Fruit fly (Drosophila melanogaster) whole organism, pupa: ENCODE results near the gene ATP7.

Experiments
- CG10348 ChIP-seq: fragments of 200-800 bp; sonication (Bioruptor generic); IDR thresholded peaks from 2 replicates; pipeline ENCODE4 v1.3.6; 2022; ENCODE audit warnings: missing biosample characterization, missing genetic modification characterization
- CG12605 ChIP-seq: fragments of 200-800 bp; sonication (Bioruptor generic); IDR thresholded peaks from 2 replicates; pipeline ENCODE4 v1.3.6; 2022; ENCODE audit warnings: missing biosample characterization, missing genetic modification characterization
- CG13204 ChIP-seq: fragments of 200-800 bp; sonication (Bioruptor generic); optimal IDR thresholded peaks from 2 replicates; lab custom pipeline; 2018; ENCODE audit warnings: missing biosample characterization, mild to moderate bottlenecking, missing genetic modification characterization, moderate library complexity
- CG14655 ChIP-seq: fragments of 200-800 bp; sonication (Bioruptor generic); optimal IDR thresholded peaks from 3 replicates; lab custom pipeline; 2017; ENCODE audit warnings: mild to moderate bottlenecking, missing biosample characterization, missing genetic modification reagents, missing genetic modification characterization
- CG15710 ChIP-seq: fragments of 200-800 bp; sonication (Bioruptor generic); optimal IDR thresholded peaks from 2 replicates; lab custom pipeline; 2018; ENCODE audit warnings: missing biosample characterization, mild to moderate bottlenecking, missing genetic modification characterization, moderate library complexity
- CG17806 ChIP-seq: fragments of 200-800 bp; sonication (Bioruptor generic); optimal IDR thresholded peaks from 2 replicates; lab custom pipeline; 2018; ENCODE audit warnings: missing biosample characterization, mild to moderate bottlenecking, missing genetic modification characterization, moderate library complexity
- CG32121 ChIP-seq: fragments of 200-800 bp; sonication (Bioruptor generic); IDR thresholded peaks from 2 replicates; pipeline ENCODE4 v1.3.6; 2022; ENCODE audit warnings: missing biosample characterization, missing genetic modification characterization
- CG34367 ChIP-seq: fragments of 200-800 bp; sonication (Bioruptor generic); optimal IDR thresholded peaks from 2 replicates; lab custom pipeline; 2018; ENCODE audit warnings: missing biosample characterization, mild to moderate bottlenecking, missing genetic modification characterization
- CG4496 ChIP-seq: fragments of 200-800 bp; sonication (Bioruptor generic); IDR thresholded peaks from 3 replicates; pipeline ENCODE4 v1.3.6; 2022; ENCODE audit warnings: missing biosample characterization, missing genetic modification characterization
- CG8159 ChIP-seq: fragments of 200-800 bp; sonication (Bioruptor generic); optimal IDR thresholded peaks from 3 replicates; lab custom pipeline; 2018; ENCODE audit warnings: missing biosample characterization, mild to moderate bottlenecking, missing genetic modification characterization, moderate library complexity
- CG8301 ChIP-seq: fragments of 200-800 bp; sonication (Bioruptor generic); optimal IDR thresholded peaks from 2 replicates; lab custom pipeline; 2018; ENCODE audit warnings: missing biosample characterization, mild to moderate bottlenecking, missing genetic modification characterization
- CG9948 ChIP-seq: fragments of 200-800 bp; sonication (Bioruptor generic); optimal IDR thresholded peaks from 2 replicates; lab custom pipeline; 2018; ENCODE audit warnings: missing biosample characterization, mild to moderate bottlenecking, missing genetic modification characterization, moderate library complexity
- D1 ChIP-seq: fragments of 200-800 bp; sonication (Bioruptor generic); optimal IDR thresholded peaks from 2 replicates; lab custom pipeline; 2018; ENCODE audit warnings: missing biosample characterization, mild to moderate bottlenecking, missing genetic modification characterization, moderate library complexity
- EcR ChIP-seq: fragments of 200-800 bp; sonication (Bioruptor generic); optimal IDR thresholded peaks from 3 replicates; lab custom pipeline; 2019; ENCODE audit warnings: missing biosample characterization, missing genetic modification characterization, mild to moderate bottlenecking, moderate library complexity, missing genetic modification reagents
- Ets98B ChIP-seq: fragments of 200-800 bp; sonication (Bioruptor generic); IDR thresholded peaks from 2 replicates; pipeline ENCODE4 v1.3.6; 2022; ENCODE audit warnings: missing biosample characterization, missing genetic modification characterization
- Pif1A ChIP-seq: fragments of 200-800 bp; sonication (Bioruptor generic); optimal IDR thresholded peaks from 3 replicates; lab custom pipeline; 2016; ENCODE audit warnings: missing biosample characterization, missing genetic modification characterization
- Pif1B ChIP-seq: fragments of 200-800 bp; sonication (Bioruptor generic); optimal IDR thresholded peaks from 3 replicates; lab custom pipeline; 2016; ENCODE audit warnings: missing biosample characterization, missing genetic modification characterization
- Snoo ChIP-seq: fragments of 200-800 bp; sonication (Bioruptor generic); optimal IDR thresholded peaks from 3 replicates; lab custom pipeline; 2017; ENCODE audit warnings: missing biosample characterization, mild to moderate bottlenecking, missing genetic modification characterization, inconsistent platforms
- fd96Ca ChIP-seq: fragments of 200-800 bp; sonication (Bioruptor generic); IDR thresholded peaks from 3 replicates; pipeline ENCODE4 v1.3.6; 2022; ENCODE audit warnings: missing biosample characterization, missing genetic modification characterization
- gl ChIP-seq: fragments of 200-800 bp; sonication (Bioruptor generic); optimal IDR thresholded peaks from 2 replicates; lab custom pipeline; 2018; ENCODE audit warnings: missing biosample characterization, mild to moderate bottlenecking, missing genetic modification characterization
- rn ChIP-seq: fragments of 200-800 bp; sonication (Bioruptor generic); IDR thresholded peaks from 2 replicates; pipeline ENCODE4 v1.3.6; 2022; ENCODE audit warnings: missing biosample characterization, missing genetic modification characterization

The ATP7 gene

DNA sequence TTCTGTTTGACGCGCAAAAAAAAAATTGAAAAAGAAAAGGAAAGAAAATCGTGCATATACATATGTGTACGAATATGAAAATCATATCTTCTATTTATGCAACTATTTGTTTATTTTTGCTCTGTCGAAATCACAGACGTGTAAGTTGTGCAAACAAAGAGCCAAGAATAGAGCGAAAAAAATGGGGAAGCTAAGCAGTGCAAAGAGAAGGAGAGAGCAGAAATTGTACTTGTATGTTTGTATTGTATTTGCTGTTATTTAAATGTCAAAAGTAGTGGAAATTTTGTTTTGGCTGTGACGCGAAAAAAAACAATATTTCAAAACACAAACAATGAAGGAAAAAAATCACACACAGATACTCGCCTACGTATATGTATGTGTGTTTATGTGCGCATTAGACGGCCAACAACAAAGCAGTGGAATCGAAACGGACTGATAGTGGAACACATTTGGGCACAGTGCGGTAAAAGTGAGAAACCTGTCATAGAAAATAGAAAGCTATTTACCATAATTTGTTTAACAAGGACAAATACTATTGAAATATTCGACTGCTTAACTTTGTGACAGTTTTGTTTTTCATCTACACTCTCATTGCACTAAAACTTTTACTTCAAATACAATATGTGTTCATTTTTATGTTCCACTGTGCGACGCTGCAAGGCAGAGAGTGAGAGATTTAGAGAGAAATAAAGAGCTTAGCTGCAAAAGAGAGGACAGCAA lies 36.6 kb upstream of the ATP7 start:
- TF ChIP-seq CG12605 (GFP tag; lab: Robert Waterston, UW) (peak; percentile 96), Pif1B (GFP tag; lab: Kevin White, UChicago) (peak; percentile 90), CG8159 (tag; lab: Kevin White, UChicago) (peak; percentile 87), CG13204 (GFP tag; lab: Kevin White, UChicago) (peak; percentile 53), rn (peak; percentile 91), CG32121 (GFP tag; lab: Robert Waterston, UW) (peak; percentile 97), Snoo (tag; lab: Kevin White, UChicago) (peak; percentile 89), EcR (GFP tag; lab: Kevin White, UChicago) (no peak), D1 (tag; lab: Kevin White, UChicago) (peak; percentile 34), gl (peak; percentile 86), fd96Ca (GFP tag; lab: Robert Waterston, UW) (peak; percentile 97), CG8301 (tag; lab: Kevin White, UChicago) (peak; percentile 96), CG34367 (tag; lab: Kevin White, UChicago) (peak; percentile 89), CG15710 (tag; lab: Kevin White, UChicago) (peak; percentile 82), Pif1A (GFP tag; lab: Kevin White, UChicago) (peak; percentile 97), CG17806 (tag; lab: Kevin White, UChicago) (peak; percentile 92), CG4496 (peak; percentile 98), CG10348 (GFP tag; lab: Robert Waterston, UW) (peak; percentile 82), Ets98B (GFP tag; lab: Robert Waterston, UW) (peak; percentile 98), CG14655 (peak; percentile 96), CG9948 (tag; lab: Kevin White, UChicago) (peak; percentile 91)

DNA sequence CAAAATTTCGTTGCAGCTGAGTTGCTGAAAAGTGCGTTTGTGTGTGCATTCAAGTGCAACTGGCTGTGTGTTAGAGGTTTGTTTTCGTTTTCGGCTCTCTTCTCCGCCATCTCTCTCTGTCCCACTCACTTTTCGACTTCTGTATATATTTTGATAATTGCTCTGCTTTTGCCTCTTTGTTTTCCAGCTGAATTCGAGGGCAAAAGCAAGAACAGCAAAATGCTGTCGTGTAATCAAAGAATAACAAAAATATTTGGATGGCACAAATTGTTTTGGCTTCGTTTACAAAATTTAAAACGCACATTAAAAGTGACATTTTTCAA lies 36.1 kb upstream of the ATP7 start:
- TF ChIP-seq CG10348 (GFP tag; lab: Robert Waterston, UW) = no peak
- TF ChIP-seq Pif1B (GFP tag; lab: Kevin White, UChicago) = no peak
- TF ChIP-seq EcR (GFP tag; lab: Kevin White, UChicago) = no peak
- TF ChIP-seq gl = no peak
- no peak for TF ChIP-seq CG17806 (tag; lab: Kevin White, UChicago)
- TF ChIP-seq Pif1A (GFP tag; lab: Kevin White, UChicago) = no peak
- no peak for TF ChIP-seq D1 (tag; lab: Kevin White, UChicago)
- TF ChIP-seq Ets98B (GFP tag; lab: Robert Waterston, UW) = no peak
- no peak for TF ChIP-seq CG8159 (tag; lab: Kevin White, UChicago)
- TF ChIP-seq CG13204 (GFP tag; lab: Kevin White, UChicago) = no peak
- no peak for TF ChIP-seq CG12605 (GFP tag; lab: Robert Waterston, UW)
- TF ChIP-seq CG8301 (tag; lab: Kevin White, UChicago) = no peak
- no peak for TF ChIP-seq CG9948 (tag; lab: Kevin White, UChicago)
- no peak for TF ChIP-seq CG34367 (tag; lab: Kevin White, UChicago)

DNA sequence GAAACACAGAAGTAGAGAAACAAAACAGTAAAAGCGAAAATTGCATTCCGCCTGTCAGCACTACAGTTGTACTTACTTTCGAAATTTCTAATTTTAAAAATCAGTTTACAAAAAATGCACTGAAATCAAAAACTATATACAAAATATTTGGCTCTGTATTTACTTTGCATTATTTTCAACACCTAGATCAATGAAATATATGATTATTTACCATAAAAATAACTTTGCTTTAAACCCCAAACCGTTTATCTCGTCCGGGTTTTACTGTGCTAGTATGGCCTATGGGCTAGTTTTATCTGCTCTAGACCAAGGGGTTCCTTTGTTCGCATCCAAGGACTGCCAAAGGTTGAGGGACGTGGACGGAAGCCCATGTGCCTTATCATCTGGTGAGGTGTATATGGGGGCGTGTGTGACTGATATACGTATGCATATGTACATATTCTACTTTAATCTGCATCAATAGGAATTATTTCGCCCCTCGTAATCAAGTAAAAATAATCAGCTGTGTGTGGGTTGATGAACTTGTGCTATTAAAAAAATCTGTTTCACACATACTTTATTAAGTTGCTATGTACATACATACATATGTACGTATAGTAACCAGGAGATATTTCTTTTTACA lies 35.5 kb upstream of the ATP7 start:
- TF ChIP-seq Pif1B (GFP tag; lab: Kevin White, UChicago) (no peak), CG14655 (peak; percentile 43), CG15710 (tag; lab: Kevin White, UChicago) (no peak), CG9948 (tag; lab: Kevin White, UChicago) (no peak), fd96Ca (GFP tag; lab: Robert Waterston, UW) (no peak), CG4496 (peak; percentile 56; the same call in 2 of the 3 replicates), Pif1A (GFP tag; lab: Kevin White, UChicago) (no peak), Snoo (tag; lab: Kevin White, UChicago) (no peak), Ets98B (GFP tag; lab: Robert Waterston, UW) (no peak), CG34367 (tag; lab: Kevin White, UChicago) (no peak), rn (no peak), EcR (GFP tag; lab: Kevin White, UChicago) (peak; percentile 90), CG13204 (GFP tag; lab: Kevin White, UChicago) (no peak), CG32121 (GFP tag; lab: Robert Waterston, UW) (no peak; the same call in 1 of the 2 replicates), CG8301 (tag; lab: Kevin White, UChicago) (peak; percentile 1), CG8159 (tag; lab: Kevin White, UChicago) (peak; percentile 2)

DNA sequence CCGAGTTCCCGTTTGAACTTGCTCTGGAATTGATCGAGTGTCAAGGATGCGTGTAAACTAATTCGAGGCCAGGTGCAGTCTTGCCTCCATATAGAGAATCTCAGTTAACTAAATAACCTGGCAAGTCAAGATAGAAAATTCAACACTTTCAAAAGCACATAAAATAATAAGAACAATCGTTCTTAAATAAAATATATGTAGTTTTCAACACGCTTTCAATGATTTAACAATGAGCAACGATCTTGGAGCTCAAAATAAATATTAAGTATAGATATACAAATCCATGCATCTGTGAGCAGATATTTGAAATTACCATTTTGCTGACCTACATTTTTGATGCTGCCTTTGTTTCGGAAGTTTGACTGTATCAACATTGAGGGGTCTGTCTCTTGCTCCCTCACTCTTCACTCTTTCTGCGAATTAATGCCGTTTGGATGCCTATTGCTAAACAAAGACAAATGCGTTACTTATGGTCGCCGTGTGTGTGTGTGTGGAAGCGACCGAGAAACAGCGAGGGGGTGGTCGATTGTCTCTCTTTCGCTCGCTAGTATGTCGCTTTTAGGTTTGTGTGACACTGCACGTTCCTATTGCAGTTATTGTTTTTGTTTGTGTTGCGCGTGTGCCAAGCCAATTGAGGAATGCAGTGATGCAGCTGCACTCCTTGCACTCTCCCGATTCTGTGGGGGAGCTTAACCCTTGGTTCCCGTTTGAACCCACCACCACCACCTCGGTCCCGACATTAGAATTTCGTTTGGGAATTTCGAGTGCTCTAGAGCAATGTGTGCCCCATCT lies 34.3 kb upstream of the ATP7 start:
- 0 out of 2 replicates have a peak, but pooled peaks have one; percentile 28 for TF ChIP-seq rn
- TF ChIP-seq CG32121 (GFP tag; lab: Robert Waterston, UW) = peak; percentile 60
- no peak for TF ChIP-seq EcR (GFP tag; lab: Kevin White, UChicago)
- peak; percentile 86 for TF ChIP-seq CG14655
- peak; percentile 68 for TF ChIP-seq fd96Ca (GFP tag; lab: Robert Waterston, UW)
- TF ChIP-seq CG4496 = peak; percentile 72
- TF ChIP-seq gl = no peak
- peak; percentile 30 for TF ChIP-seq CG8159 (tag; lab: Kevin White, UChicago)
- no peak; the same call in 1 of the 2 replicates for TF ChIP-seq CG12605 (GFP tag; lab: Robert Waterston, UW)
- TF ChIP-seq Pif1B (GFP tag; lab: Kevin White, UChicago) = peak; percentile 58
- no peak for TF ChIP-seq CG13204 (GFP tag; lab: Kevin White, UChicago)
- peak; percentile 36 for TF ChIP-seq CG9948 (tag; lab: Kevin White, UChicago)
- peak; percentile 43 for TF ChIP-seq CG15710 (tag; lab: Kevin White, UChicago)
- peak; percentile 52 for TF ChIP-seq Pif1A (GFP tag; lab: Kevin White, UChicago)
- TF ChIP-seq CG10348 (GFP tag; lab: Robert Waterston, UW) = no peak; the same call in 1 of the 2 replicates
- peak; percentile 17 for TF ChIP-seq CG34367 (tag; lab: Kevin White, UChicago)
- no peak for TF ChIP-seq CG17806 (tag; lab: Kevin White, UChicago)
- TF ChIP-seq D1 (tag; lab: Kevin White, UChicago) = no peak
- peak; percentile 4 for TF ChIP-seq Snoo (tag; lab: Kevin White, UChicago)
- peak; percentile 83 for TF ChIP-seq CG8301 (tag; lab: Kevin White, UChicago)
- TF ChIP-seq Ets98B (GFP tag; lab: Robert Waterston, UW) = peak; percentile 61; the same call in 1 of the 2 replicates
